Worm (Caenorhabditis elegans): ENCODE data around the gene clc-2.

DNA sequence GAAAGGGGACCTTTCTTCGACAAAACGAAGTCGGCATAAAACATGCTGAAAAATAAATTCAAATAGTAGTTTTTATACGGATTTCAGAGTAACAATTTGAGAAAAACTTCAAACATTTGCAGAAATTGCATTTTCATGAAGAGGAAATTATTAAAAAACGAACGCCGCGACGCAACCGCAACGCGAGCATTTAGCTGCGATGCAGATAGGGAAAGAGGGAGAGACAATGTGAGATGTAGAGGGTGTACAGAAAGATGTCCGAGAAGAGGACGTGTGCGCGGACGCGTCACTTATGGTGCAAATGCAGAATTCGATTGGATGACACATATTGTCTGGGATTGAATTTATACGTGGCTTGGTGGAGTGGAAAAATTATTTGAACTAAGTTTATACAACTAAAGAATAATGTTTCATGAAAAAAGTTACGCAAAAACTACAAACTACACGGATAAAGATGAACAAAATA, 43.7 kb downstream of the clc-2 start, which contains the start of gene coh-1:
- TF ChIP-seq snpc-4 (GFP tag; optimal IDR thresholded peaks at IDR 0.05) (no peak), snpc-4 (tag; optimal IDR thresholded peaks at IDR 0.05) (no peak), atf-7 (tag; optimal IDR thresholded peaks at IDR 0.05) (no peak)

All from whole organism, young adult.